Fruit fly (Drosophila melanogaster) whole organism, pupa: ENCODE data around the gene lectin-24Db.

Experiments used
- CG10348 ChIP-seq: fragments of 200-800 bp; sonication (Bioruptor generic); IDR thresholded peaks from 2 replicates; pipeline ENCODE4 v1.3.6; 2022; ENCODE audit warnings: missing biosample characterization, missing genetic modification characterization
- CG12605 ChIP-seq: fragments of 200-800 bp; sonication (Bioruptor generic); IDR thresholded peaks from 2 replicates; pipeline ENCODE4 v1.3.6; 2022; ENCODE audit warnings: missing biosample characterization, missing genetic modification characterization
- CG13204 ChIP-seq: fragments of 200-800 bp; sonication (Bioruptor generic); optimal IDR thresholded peaks from 2 replicates; lab custom pipeline; 2018; ENCODE audit warnings: missing biosample characterization, mild to moderate bottlenecking, missing genetic modification characterization, moderate library complexity
- CG14655 ChIP-seq: fragments of 200-800 bp; sonication (Bioruptor generic); optimal IDR thresholded peaks from 3 replicates; lab custom pipeline; 2017; ENCODE audit warnings: mild to moderate bottlenecking, missing biosample characterization, missing genetic modification reagents, missing genetic modification characterization
- CG15710 ChIP-seq: fragments of 200-800 bp; sonication (Bioruptor generic); optimal IDR thresholded peaks from 2 replicates; lab custom pipeline; 2018; ENCODE audit warnings: missing biosample characterization, mild to moderate bottlenecking, missing genetic modification characterization, moderate library complexity
- CG17806 ChIP-seq: fragments of 200-800 bp; sonication (Bioruptor generic); optimal IDR thresholded peaks from 2 replicates; lab custom pipeline; 2018; ENCODE audit warnings: missing biosample characterization, mild to moderate bottlenecking, missing genetic modification characterization, moderate library complexity
- CG32121 ChIP-seq: fragments of 200-800 bp; sonication (Bioruptor generic); IDR thresholded peaks from 2 replicates; pipeline ENCODE4 v1.3.6; 2022; ENCODE audit warnings: missing biosample characterization, missing genetic modification characterization
- CG34367 ChIP-seq: fragments of 200-800 bp; sonication (Bioruptor generic); optimal IDR thresholded peaks from 2 replicates; lab custom pipeline; 2018; ENCODE audit warnings: missing biosample characterization, mild to moderate bottlenecking, missing genetic modification characterization
- CG4496 ChIP-seq: fragments of 200-800 bp; sonication (Bioruptor generic); IDR thresholded peaks from 3 replicates; pipeline ENCODE4 v1.3.6; 2022; ENCODE audit warnings: missing biosample characterization, missing genetic modification characterization
- CG8159 ChIP-seq: fragments of 200-800 bp; sonication (Bioruptor generic); optimal IDR thresholded peaks from 3 replicates; lab custom pipeline; 2018; ENCODE audit warnings: missing biosample characterization, mild to moderate bottlenecking, missing genetic modification characterization, moderate library complexity
- CG8301 ChIP-seq: fragments of 200-800 bp; sonication (Bioruptor generic); optimal IDR thresholded peaks from 2 replicates; lab custom pipeline; 2018; ENCODE audit warnings: missing biosample characterization, mild to moderate bottlenecking, missing genetic modification characterization
- CG9948 ChIP-seq: fragments of 200-800 bp; sonication (Bioruptor generic); optimal IDR thresholded peaks from 2 replicates; lab custom pipeline; 2018; ENCODE audit warnings: missing biosample characterization, mild to moderate bottlenecking, missing genetic modification characterization, moderate library complexity
- D1 ChIP-seq: fragments of 200-800 bp; sonication (Bioruptor generic); optimal IDR thresholded peaks from 2 replicates; lab custom pipeline; 2018; ENCODE audit warnings: missing biosample characterization, mild to moderate bottlenecking, missing genetic modification characterization, moderate library complexity
- EcR ChIP-seq: fragments of 200-800 bp; sonication (Bioruptor generic); optimal IDR thresholded peaks from 3 replicates; lab custom pipeline; 2019; ENCODE audit warnings: missing biosample characterization, missing genetic modification characterization, mild to moderate bottlenecking, moderate library complexity, missing genetic modification reagents
- Ets98B ChIP-seq: fragments of 200-800 bp; sonication (Bioruptor generic); IDR thresholded peaks from 2 replicates; pipeline ENCODE4 v1.3.6; 2022; ENCODE audit warnings: missing biosample characterization, missing genetic modification characterization
- Pif1A ChIP-seq: fragments of 200-800 bp; sonication (Bioruptor generic); optimal IDR thresholded peaks from 3 replicates; lab custom pipeline; 2016; ENCODE audit warnings: missing biosample characterization, missing genetic modification characterization
- Pif1B ChIP-seq: fragments of 200-800 bp; sonication (Bioruptor generic); optimal IDR thresholded peaks from 3 replicates; lab custom pipeline; 2016; ENCODE audit warnings: missing biosample characterization, missing genetic modification characterization
- Snoo ChIP-seq: fragments of 200-800 bp; sonication (Bioruptor generic); optimal IDR thresholded peaks from 3 replicates; lab custom pipeline; 2017; ENCODE audit warnings: missing biosample characterization, mild to moderate bottlenecking, missing genetic modification characterization, inconsistent platforms
- fd96Ca ChIP-seq: fragments of 200-800 bp; sonication (Bioruptor generic); IDR thresholded peaks from 3 replicates; pipeline ENCODE4 v1.3.6; 2022; ENCODE audit warnings: missing biosample characterization, missing genetic modification characterization
- gl ChIP-seq: fragments of 200-800 bp; sonication (Bioruptor generic); optimal IDR thresholded peaks from 2 replicates; lab custom pipeline; 2018; ENCODE audit warnings: missing biosample characterization, mild to moderate bottlenecking, missing genetic modification characterization
- rn ChIP-seq: fragments of 200-800 bp; sonication (Bioruptor generic); IDR thresholded peaks from 2 replicates; pipeline ENCODE4 v1.3.6; 2022; ENCODE audit warnings: missing biosample characterization, missing genetic modification characterization

Gene lectin-24Db

DNA sequence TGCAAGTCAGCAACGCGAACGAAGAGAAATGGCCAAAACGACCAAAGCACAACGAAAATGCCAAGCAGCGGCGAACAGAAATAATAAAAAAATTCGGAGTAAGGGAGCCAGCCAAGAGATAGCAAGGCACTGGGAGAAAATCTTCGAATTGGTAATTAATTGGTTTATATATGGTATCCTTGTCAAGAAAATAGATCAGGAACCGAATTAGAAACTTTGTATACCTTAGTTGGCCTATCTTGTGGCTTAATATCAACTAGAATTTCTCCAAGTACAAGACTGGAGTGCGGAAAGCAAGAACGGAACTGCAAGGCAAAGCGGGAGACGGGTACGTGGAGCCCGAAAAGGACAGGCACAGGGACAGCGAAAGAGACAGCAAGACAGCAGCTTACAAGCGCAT is 8.0 kb upstream of the lectin-24Db start:
- TF ChIP-seq CG8301 (tag; lab: Kevin White, UChicago) (no peak), Snoo (peak; percentile 15), Pif1A (GFP tag; lab: Kevin White, UChicago) (peak; percentile 29), fd96Ca (GFP tag; lab: Robert Waterston, UW) (no peak), Pif1B (GFP tag; lab: Kevin White, UChicago) (peak; percentile 29), CG9948 (tag; lab: Kevin White, UChicago) (no peak), CG14655 (GFP tag; lab: Kevin White, UChicago) (no peak), rn (GFP tag; lab: Robert Waterston, UW) (no peak)

DNA sequence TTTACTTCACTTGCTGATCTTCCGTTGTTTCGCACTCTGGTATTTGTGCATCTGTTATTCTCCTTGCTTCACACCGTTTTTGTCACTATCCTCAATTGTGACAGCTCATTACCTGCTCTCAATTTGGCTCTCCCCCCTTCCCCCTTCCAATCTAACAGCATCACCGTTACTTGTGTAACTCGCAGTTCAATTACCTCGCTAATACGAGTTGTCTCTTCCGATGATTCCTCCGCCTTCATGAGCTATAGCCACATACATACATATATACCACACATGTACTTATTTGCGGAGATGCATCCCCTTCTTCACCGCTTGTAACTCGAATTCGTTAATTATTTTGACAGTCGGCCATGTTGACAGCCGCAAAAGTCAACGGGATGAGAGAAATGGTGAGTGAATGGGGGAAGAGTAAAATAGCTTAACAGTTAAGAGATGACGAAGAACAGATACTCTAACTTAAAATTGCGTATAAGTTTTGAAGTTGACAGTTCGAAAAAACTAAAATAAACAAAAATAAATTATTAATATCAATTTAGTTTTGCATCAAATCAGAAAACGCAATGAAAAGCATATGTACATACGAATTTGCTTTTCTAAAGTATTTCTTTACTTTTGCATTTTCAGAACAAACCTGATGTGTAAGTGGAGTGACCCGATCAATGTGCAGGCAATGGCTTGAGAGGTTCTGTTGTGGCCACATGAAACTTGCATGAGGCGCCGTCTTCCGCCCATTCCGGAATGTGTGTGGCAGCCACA is 2.5 kb upstream of the lectin-24Db start:
- no peak for TF ChIP-seq Pif1B (GFP tag; lab: Kevin White, UChicago)
- TF ChIP-seq CG9948 (tag; lab: Kevin White, UChicago) = no peak
- no peak for TF ChIP-seq CG14655 (GFP tag; lab: Kevin White, UChicago)
- no peak for TF ChIP-seq CG12605
- peak; percentile 39 for TF ChIP-seq Snoo
- TF ChIP-seq CG15710 = no peak
- TF ChIP-seq fd96Ca (GFP tag; lab: Robert Waterston, UW) = no peak
- TF ChIP-seq CG34367 (tag; lab: Kevin White, UChicago) = peak; percentile 27
- 0 out of 2 replicates have a peak, but pooled peaks have one; percentile 12 for TF ChIP-seq CG32121 (GFP tag; lab: Robert Waterston, UW)
- no peak for TF ChIP-seq CG17806 (tag; lab: Kevin White, UChicago)
- no peak for TF ChIP-seq rn (GFP tag; lab: Robert Waterston, UW)
- no peak for TF ChIP-seq CG8159 (tag; lab: Kevin White, UChicago)
- TF ChIP-seq D1 (tag; lab: Kevin White, UChicago) = no peak
- TF ChIP-seq Ets98B (GFP tag; lab: Robert Waterston, UW) = peak; percentile 24; the same call in 1 of the 2 replicates
- no peak for TF ChIP-seq CG13204 (GFP tag; lab: Kevin White, UChicago)

DNA sequence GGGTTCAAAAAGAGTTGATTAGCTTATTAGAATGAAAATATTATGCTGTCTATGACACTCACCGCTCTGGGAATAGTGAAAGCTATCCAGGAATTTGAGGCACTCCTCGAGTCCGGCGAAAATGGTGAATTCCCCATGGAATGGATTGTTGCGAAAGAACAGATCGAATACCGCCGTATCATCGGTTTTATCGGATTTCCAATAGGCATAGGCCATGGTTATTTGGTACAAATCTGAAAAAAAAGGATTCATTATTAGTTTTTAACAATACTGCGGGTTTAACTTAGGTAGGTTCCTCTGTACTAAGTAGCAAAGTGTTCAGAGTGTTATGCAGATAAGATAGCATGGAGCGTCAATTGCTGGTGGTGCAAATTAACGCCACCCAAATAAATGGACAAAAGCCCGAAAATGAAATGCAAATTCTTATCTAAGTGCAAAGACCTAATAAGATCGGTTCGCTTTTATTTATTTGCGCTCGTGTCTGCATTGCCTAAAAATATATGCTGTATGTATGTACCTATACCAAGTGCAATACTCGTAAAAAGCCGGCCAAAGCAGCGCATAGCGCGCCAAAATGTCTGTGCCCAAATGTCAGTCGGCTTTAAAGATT is 7.9 kb downstream of the lectin-24Db start:
- TF ChIP-seq Ets98B (GFP tag; lab: Robert Waterston, UW) (no peak), CG9948 (tag; lab: Kevin White, UChicago) (no peak), CG34367 (tag; lab: Kevin White, UChicago) (no peak), CG14655 (GFP tag; lab: Kevin White, UChicago) (no peak), Pif1A (GFP tag; lab: Kevin White, UChicago) (no peak), CG15710 (no peak), fd96Ca (GFP tag; lab: Robert Waterston, UW) (no peak), rn (GFP tag; lab: Robert Waterston, UW) (no peak), Pif1B (GFP tag; lab: Kevin White, UChicago) (no peak), CG4496 (GFP tag; lab: Robert Waterston, UW) (no peak), EcR (no peak), CG12605 (no peak), CG17806 (tag; lab: Kevin White, UChicago) (no peak)

DNA sequence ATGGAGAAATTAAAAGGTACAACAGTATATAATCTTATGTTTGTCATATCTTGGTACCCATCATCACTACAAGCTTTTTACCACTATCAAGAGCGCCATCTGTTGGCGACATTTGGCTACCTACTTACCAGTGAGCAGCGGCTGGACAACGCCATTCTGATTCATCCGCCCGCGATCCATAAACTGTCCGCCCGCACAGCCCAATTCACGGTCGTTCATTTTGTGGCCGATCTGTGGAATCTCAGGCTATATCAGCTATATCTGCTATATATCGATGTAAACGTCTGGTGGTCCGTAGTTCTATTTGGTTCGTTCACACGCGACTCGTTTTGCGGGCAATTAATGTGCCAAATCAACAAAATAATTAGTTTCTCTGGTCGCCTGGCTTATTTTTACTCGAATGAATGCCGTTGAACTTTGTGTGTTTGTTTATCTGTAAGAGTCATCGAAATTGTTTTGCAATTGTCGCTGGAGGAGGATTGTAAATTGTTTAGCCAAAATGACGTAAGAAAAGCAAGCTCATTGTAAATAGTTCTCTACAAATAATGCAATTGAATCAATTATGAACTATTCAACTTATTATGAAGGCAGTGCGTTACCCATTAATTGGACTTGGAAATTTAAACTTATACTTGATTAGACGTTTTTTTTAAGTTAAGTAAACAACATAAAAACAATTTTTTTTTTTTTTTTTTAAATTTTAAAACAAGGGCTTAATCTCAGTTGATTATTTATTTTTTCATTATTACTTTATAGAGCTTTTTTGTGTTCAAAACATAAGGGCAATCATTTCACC is 8.6 kb downstream of the lectin-24Db start:
- peak; percentile 24 for TF ChIP-seq EcR
- no peak for TF ChIP-seq CG8159 (tag; lab: Kevin White, UChicago)
- no peak for TF ChIP-seq fd96Ca (GFP tag; lab: Robert Waterston, UW)

DNA sequence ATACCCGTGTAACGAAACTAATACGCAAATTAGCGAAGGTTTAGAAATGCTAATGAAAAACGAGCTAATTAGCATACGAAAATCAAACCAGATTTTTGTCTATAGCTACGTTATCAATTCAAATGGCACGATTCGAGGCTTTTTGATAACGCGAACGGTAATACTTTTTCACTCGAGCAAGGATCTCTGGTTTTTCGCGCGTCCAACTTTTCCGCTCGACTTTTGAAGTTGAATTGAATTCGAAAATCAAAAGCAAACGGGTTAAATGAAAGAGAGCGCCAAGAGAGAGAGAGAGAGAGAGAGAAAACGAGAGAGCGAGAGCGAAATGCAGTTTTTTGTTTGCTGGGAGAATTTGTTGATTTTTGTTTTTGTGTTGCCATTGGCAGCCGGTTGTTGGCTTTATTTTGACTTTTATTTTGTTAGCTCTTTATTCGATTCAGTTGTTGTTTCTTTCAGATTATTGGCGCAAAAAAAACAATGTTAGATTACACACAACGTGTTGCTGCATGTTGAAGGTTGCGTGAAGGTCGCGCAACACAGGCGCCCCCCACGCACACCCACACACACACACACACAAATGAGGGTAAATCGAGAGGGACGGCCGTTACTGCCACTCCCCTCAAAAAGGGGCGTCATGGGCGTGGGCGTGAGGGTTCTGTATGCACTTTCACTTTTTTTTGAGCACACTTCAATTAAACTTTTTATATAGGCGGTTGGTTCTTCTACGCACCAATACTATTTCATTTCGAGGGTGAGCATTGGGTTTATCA is 9.4 kb downstream of the lectin-24Db start:
- peak; percentile 45; the same call in 1 of the 2 replicates for TF ChIP-seq Ets98B (GFP tag; lab: Robert Waterston, UW)
- TF ChIP-seq gl = no peak
- no peak for TF ChIP-seq CG10348 (GFP tag; lab: Robert Waterston, UW)
- no peak for TF ChIP-seq CG15710
- TF ChIP-seq rn (GFP tag; lab: Robert Waterston, UW) = no peak
- TF ChIP-seq D1 (tag; lab: Kevin White, UChicago) = no peak
- TF ChIP-seq Snoo = no peak
- TF ChIP-seq CG8301 (tag; lab: Kevin White, UChicago) = no peak
- TF ChIP-seq EcR = peak; percentile 60
- TF ChIP-seq CG34367 (tag; lab: Kevin White, UChicago) = no peak
- no peak for TF ChIP-seq CG17806 (tag; lab: Kevin White, UChicago)
- peak; percentile 5 for TF ChIP-seq Pif1B (GFP tag; lab: Kevin White, UChicago)
- TF ChIP-seq Pif1A (GFP tag; lab: Kevin White, UChicago) = no peak
- TF ChIP-seq CG32121 (GFP tag; lab: Robert Waterston, UW) = peak; percentile 8; the same call in 1 of the 2 replicates
- peak; percentile 65 for TF ChIP-seq CG12605
- TF ChIP-seq CG8159 (tag; lab: Kevin White, UChicago) = no peak
- peak; percentile 17; the same call in 2 of the 3 replicates for TF ChIP-seq CG4496 (GFP tag; lab: Robert Waterston, UW)
- no peak for TF ChIP-seq CG9948 (tag; lab: Kevin White, UChicago)
